Worm (Caenorhabditis elegans) whole organism, early embryonic: Measurements from ENCODE around the gene K01B6.4.

ENCODE experiments used
- F13C5.2 ChIP-seq: sonication (generic microtip); optimal IDR thresholded peaks from 2 replicates; lab custom pipeline; 2017; ENCODE audit warnings: mild to moderate bottlenecking, missing genetic modification characterization, inconsistent platforms, missing compliant biosample characterization
- aly-1 ChIP-seq: sonication (generic microtip); optimal IDR thresholded peaks from 2 replicates; lab custom pipeline; 2016; ENCODE audit warnings: missing genetic modification characterization, missing compliant biosample characterization
- ama-1 ChIP-seq: fragments of 150-350 bp; optimal IDR thresholded peaks from 2 replicates; lab custom pipeline; 2014
- ceh-36 ChIP-seq: sonication (generic microtip); optimal IDR thresholded peaks from 2 replicates; lab custom pipeline; 2016; ENCODE audit warnings: missing genetic modification characterization, inconsistent platforms, missing compliant biosample characterization
- flt-1 ChIP-seq: fragments of 200-800 bp; sonication (Bioruptor generic); IDR thresholded peaks from 2 replicates; pipeline ENCODE4 v1.3.6; 2022; ENCODE audit warnings: missing genetic modification characterization, missing compliant biosample characterization
- hmg-4 ChIP-seq: fragments of 200-800 bp; sonication (Bioruptor generic); optimal IDR thresholded peaks from 2 replicates; lab custom pipeline; 2018; ENCODE audit warnings: mild to moderate bottlenecking, missing genetic modification characterization, missing compliant biosample characterization
- pes-1 ChIP-seq: fragments of 200-800 bp; sonication (Bioruptor generic); IDR thresholded peaks from 2 replicates; pipeline ENCODE4 v1.3.6; 2022; ENCODE audit warnings: missing genetic modification reagents, missing genetic modification characterization, missing compliant biosample characterization
- scrt-1 ChIP-seq: fragments of 200-800 bp; sonication (Bioruptor generic); IDR thresholded peaks from 2 replicates; pipeline ENCODE4 v1.3.6; 2022; ENCODE audit warnings: missing genetic modification characterization, missing compliant biosample characterization
- tra-4 ChIP-seq: sonication (generic microtip); optimal IDR thresholded peaks from 2 replicates; lab custom pipeline; 2017; ENCODE audit warnings: missing genetic modification characterization, missing compliant biosample characterization

ce11 chrIII:9346114-9346513, 48.9 kb upstream of the K01B6.4 start:
- TF ChIP-seq scrt-1 (GFP tag; lab: Robert Waterston, UW) (no peak), flt-1 (GFP tag; lab: Robert Waterston, UW) (no peak), hmg-4 (GFP tag; lab: Kevin White, UChicago) (no peak), ama-1 (no peak), F13C5.2 (tag; lab: Kevin White, UChicago) (no peak), ceh-36 (tag; lab: Kevin White, UChicago) (no peak), tra-4 (tag; lab: Kevin White, UChicago) (no peak), aly-1 (tag; lab: Kevin White, UChicago) (no peak), pes-1 (GFP tag; lab: Robert Waterston, UW) (no peak)
